Fruit fly (Drosophila melanogaster) whole organism, embryonic: ENCODE data around the gene CG34293.

Experiments
- Bdp1 ChIP-seq: fragments of 200-800 bp; sonication (Bioruptor generic); optimal IDR thresholded peaks from 3 replicates; lab custom pipeline; 2016; ENCODE audit warnings: missing biosample characterization, missing genetic modification characterization
- Bgb ChIP-seq: fragments of 200-800 bp; sonication (Bioruptor generic); IDR thresholded peaks from 2 replicates; pipeline ENCODE4 v1.3.6; 2022; ENCODE audit warnings: missing biosample characterization, missing genetic modification characterization; ENCODE audit not compliant: partially characterized antibody
- CG10431 ChIP-seq: fragments of 200-800 bp; sonication (Bioruptor generic); optimal IDR thresholded peaks from 3 replicates; lab custom pipeline; 2018; ENCODE audit warnings: missing biosample characterization, mild to moderate bottlenecking, missing genetic modification characterization
- CG11247 ChIP-seq: fragments of 200-800 bp; sonication (Bioruptor generic); IDR thresholded peaks from 2 replicates; pipeline ENCODE4 v1.3.6; 2022; ENCODE audit warnings: missing biosample characterization, missing genetic modification characterization
- CG14014 ChIP-seq: fragments of 200-800 bp; sonication (Bioruptor generic); IDR thresholded peaks from 2 replicates; pipeline ENCODE4 v1.3.6; 2022; ENCODE audit warnings: missing biosample characterization, missing genetic modification characterization
- CG15479 ChIP-seq: fragments of 200-800 bp; sonication (Bioruptor generic); optimal IDR thresholded peaks from 3 replicates; lab custom pipeline; 2019; ENCODE audit warnings: missing biosample characterization, mild to moderate bottlenecking, missing genetic modification characterization, moderate library complexity
- CG15514 ChIP-seq: fragments of 200-800 bp; sonication (Bioruptor generic); optimal IDR thresholded peaks from 3 replicates; lab custom pipeline; 2017; ENCODE audit warnings: missing biosample characterization, missing genetic modification characterization, mild to moderate bottlenecking, moderate library complexity, missing genetic modification reagents
- CG1792 ChIP-seq: fragments of 200-800 bp; sonication (Bioruptor generic); optimal IDR thresholded peaks from 2 replicates; lab custom pipeline; 2016; ENCODE audit warnings: missing biosample characterization, missing genetic modification characterization
- CG1832 ChIP-seq: fragments of 200-800 bp; sonication (Bioruptor generic); optimal IDR thresholded peaks from 2 replicates; lab custom pipeline; 2017; ENCODE audit warnings: missing biosample characterization, mild to moderate bottlenecking, missing genetic modification characterization, inconsistent platforms
- CG2199 ChIP-seq: fragments of 200-800 bp; sonication (Bioruptor generic); IDR thresholded peaks from 3 replicates; pipeline ENCODE4 v1.3.6; 2022; ENCODE audit warnings: missing biosample characterization, missing genetic modification characterization
- CG30403 ChIP-seq: fragments of 200-800 bp; sonication (Bioruptor generic); optimal IDR thresholded peaks from 3 replicates; lab custom pipeline; 2016; ENCODE audit warnings: missing biosample characterization, missing genetic modification characterization
- CG4360 ChIP-seq: fragments of 200-800 bp; sonication (Bioruptor generic); IDR thresholded peaks from 2 replicates; pipeline ENCODE4 v1.3.6; 2022; ENCODE audit warnings: missing biosample characterization, missing genetic modification characterization
- CG6854 ChIP-seq: fragments of 200-800 bp; sonication (Bioruptor generic); optimal IDR thresholded peaks from 3 replicates; lab custom pipeline; 2017; ENCODE audit warnings: missing biosample characterization, mild to moderate bottlenecking, missing genetic modification characterization
- CG7556 ChIP-seq: fragments of 200-800 bp; sonication (Bioruptor generic); optimal IDR thresholded peaks from 2 replicates; lab custom pipeline; 2017; ENCODE audit warnings: missing biosample characterization, mild to moderate bottlenecking, missing genetic modification characterization
- CG8089 ChIP-seq: fragments of 200-800 bp; sonication (Bioruptor generic); optimal IDR thresholded peaks from 3 replicates; lab custom pipeline; 2016; ENCODE audit warnings: missing biosample characterization, missing genetic modification characterization
- CHES-1-like ChIP-seq: fragments of 200-800 bp; sonication (Bioruptor generic); optimal IDR thresholded peaks from 2 replicates; lab custom pipeline; 2016; ENCODE audit warnings: missing biosample characterization, missing genetic modification characterization
- Deaf1 ChIP-seq: fragments of 200-800 bp; optimal IDR thresholded peaks from 3 replicates; lab custom pipeline; 2019; ENCODE audit warnings: missing biosample characterization, mild to moderate bottlenecking, missing genetic modification characterization, moderate library complexity
- Dip3 ChIP-seq: fragments of 200-800 bp; sonication (Bioruptor generic); optimal IDR thresholded peaks from 3 replicates; lab custom pipeline; 2016; ENCODE audit warnings: missing biosample characterization, missing genetic modification characterization
- Elba2 ChIP-seq: fragments of 200-800 bp; sonication (Bioruptor generic); optimal IDR thresholded peaks from 3 replicates; lab custom pipeline; 2016; ENCODE audit warnings: missing biosample characterization, missing genetic modification characterization
- Med ChIP-seq: fragments of 200-800 bp; sonication (Bioruptor generic); peaks from one replicate; lab custom pipeline; 2016; ENCODE audit warnings: missing biosample characterization, missing genetic modification characterization, mild to moderate bottlenecking, inconsistent platforms, moderate library complexity
- Meics ChIP-seq: fragments of 200-800 bp; sonication (Bioruptor generic); optimal IDR thresholded peaks from 2 replicates; lab custom pipeline; 2017; ENCODE audit warnings: missing biosample characterization, mild to moderate bottlenecking, missing genetic modification characterization
- NC2β ChIP-seq: fragments of 200-800 bp; sonication (Bioruptor generic); optimal IDR thresholded peaks from 2 replicates; lab custom pipeline; 2016; ENCODE audit warnings: missing biosample characterization, missing genetic modification characterization
- Scr ChIP-seq: fragments of 200-800 bp; sonication (Bioruptor generic); IDR thresholded peaks from 2 replicates; pipeline ENCODE4 v1.3.6; 2022; ENCODE audit warnings: missing biosample characterization, missing genetic modification characterization; ENCODE audit not compliant: partially characterized antibody
- Sox102F ChIP-seq: fragments of 200-800 bp; sonication (Bioruptor generic); optimal IDR thresholded peaks from 2 replicates; lab custom pipeline; 2018; ENCODE audit warnings: missing biosample characterization, mild to moderate bottlenecking, missing genetic modification characterization, moderate library complexity
- Trl ChIP-seq, 3 experiments: fragments of >200 bp in 2 of 3; fragments of 200-800 bp in 1 of 3; sonication (Bioruptor generic) in 1 of 3; optimal IDR thresholded peaks; 2 replicates in 1 of 3; 3 replicates in 2 of 3; lab custom pipeline; 2016 to 2017; ENCODE audit warnings: missing biosample characterization in 1 of 3, missing genetic modification characterization in 1 of 3
- abd-A ChIP-seq: fragments of 200-800 bp; sonication (Bioruptor generic); optimal IDR thresholded peaks from 3 replicates; lab custom pipeline; 2019; ENCODE audit warnings: missing biosample characterization, mild to moderate bottlenecking, missing genetic modification characterization, moderate library complexity
- cg ChIP-seq: fragments of 200-800 bp; sonication (Bioruptor generic); optimal IDR thresholded peaks from 3 replicates; lab custom pipeline; 2019; ENCODE audit warnings: missing biosample characterization, mild to moderate bottlenecking, missing genetic modification characterization, moderate library complexity
- crp ChIP-seq, 2 experiments: fragments of 200-800 bp; sonication (Bioruptor generic); optimal IDR thresholded peaks; 2 replicates in 1 of 2; 3 replicates in 1 of 2; lab custom pipeline; 2017; ENCODE audit warnings: missing biosample characterization in 2 of 2, missing genetic modification characterization in 2 of 2, mild to moderate bottlenecking in 1 of 2, moderate library complexity in 1 of 2
- disco-r ChIP-seq: fragments of 200-800 bp; sonication (Bioruptor generic); optimal IDR thresholded peaks from 2 replicates; lab custom pipeline; 2016; ENCODE audit warnings: missing biosample characterization, missing genetic modification characterization
- dmrt11E ChIP-seq: fragments of 200-800 bp; sonication (Bioruptor generic); optimal IDR thresholded peaks from 3 replicates; lab custom pipeline; 2018; ENCODE audit warnings: missing biosample characterization, mild to moderate bottlenecking, missing genetic modification characterization, moderate library complexity
- exex ChIP-seq: fragments of 200-800 bp; sonication (Bioruptor generic); optimal IDR thresholded peaks from 4 replicates; lab custom pipeline; 2018; ENCODE audit warnings: missing biosample characterization, mild to moderate bottlenecking, missing genetic modification characterization, moderate library complexity
- ftz-f1 ChIP-seq: fragments of 200-800 bp; sonication (Bioruptor generic); optimal IDR thresholded peaks from 2 replicates; lab custom pipeline; 2016; ENCODE audit warnings: missing biosample characterization, missing genetic modification characterization
- grn ChIP-seq: fragments of 200-800 bp; sonication (Bioruptor generic); optimal IDR thresholded peaks from 3 replicates; lab custom pipeline; 2017; ENCODE audit warnings: missing biosample characterization, missing genetic modification characterization
- hbn ChIP-seq: fragments of 200-800 bp; sonication (Bioruptor generic); IDR thresholded peaks from 2 replicates; pipeline ENCODE4 v1.3.6; 2022; ENCODE audit warnings: missing biosample characterization, missing genetic modification characterization; ENCODE audit not compliant: partially characterized antibody
- insv ChIP-seq, 2 experiments: fragments of 200-800 bp; sonication (Bioruptor generic); optimal IDR thresholded peaks; 3 replicates each; lab custom pipeline; 2016 to 2018; ENCODE audit warnings: missing biosample characterization in 2 of 2, missing genetic modification characterization in 2 of 2
- luna ChIP-seq: fragments of 200-800 bp; sonication (Bioruptor generic); optimal IDR thresholded peaks from 2 replicates; lab custom pipeline; 2016; ENCODE audit warnings: missing biosample characterization, missing genetic modification characterization
- mirr ChIP-seq: fragments of 200-800 bp; sonication (Bioruptor generic); optimal IDR thresholded peaks from 3 replicates; lab custom pipeline; 2018; ENCODE audit warnings: missing biosample characterization, mild to moderate bottlenecking, missing genetic modification characterization
- nom ChIP-seq: fragments of 200-800 bp; sonication (Bioruptor generic); optimal IDR thresholded peaks from 2 replicates; lab custom pipeline; 2017; ENCODE audit warnings: missing biosample characterization, missing genetic modification characterization, mild to moderate bottlenecking, moderate library complexity, missing genetic modification reagents
- phol ChIP-seq: fragments of 200-800 bp; sonication (Bioruptor generic); optimal IDR thresholded peaks from 3 replicates; lab custom pipeline; 2018; ENCODE audit warnings: missing biosample characterization, mild to moderate bottlenecking, missing genetic modification characterization, moderate library complexity
- repo ChIP-seq: fragments of 200-800 bp; sonication (Bioruptor generic); optimal IDR thresholded peaks from 2 replicates; lab custom pipeline; 2016; ENCODE audit warnings: missing biosample characterization, missing genetic modification characterization
- scrt ChIP-seq: fragments of 200-800 bp; sonication (Bioruptor generic); optimal IDR thresholded peaks from 2 replicates; lab custom pipeline; 2018; ENCODE audit warnings: missing biosample characterization, mild to moderate bottlenecking, missing genetic modification characterization, moderate library complexity
- sima ChIP-seq: fragments of 200-800 bp; sonication (Bioruptor generic); optimal IDR thresholded peaks from 2 replicates; lab custom pipeline; 2016; ENCODE audit warnings: missing biosample characterization, missing genetic modification characterization
- sna ChIP-seq: fragments of 200-800 bp; sonication (Bioruptor generic); IDR thresholded peaks from 2 replicates; pipeline ENCODE4 v1.3.6; 2022; ENCODE audit warnings: missing biosample characterization, missing genetic modification characterization; ENCODE audit not compliant: partially characterized antibody
- stwl ChIP-seq: fragments of 200-800 bp; sonication (Bioruptor generic); optimal IDR thresholded peaks from 3 replicates; lab custom pipeline; 2018; ENCODE audit warnings: missing biosample characterization, mild to moderate bottlenecking, missing genetic modification characterization, moderate library complexity

The CG34293 gene

DNA sequence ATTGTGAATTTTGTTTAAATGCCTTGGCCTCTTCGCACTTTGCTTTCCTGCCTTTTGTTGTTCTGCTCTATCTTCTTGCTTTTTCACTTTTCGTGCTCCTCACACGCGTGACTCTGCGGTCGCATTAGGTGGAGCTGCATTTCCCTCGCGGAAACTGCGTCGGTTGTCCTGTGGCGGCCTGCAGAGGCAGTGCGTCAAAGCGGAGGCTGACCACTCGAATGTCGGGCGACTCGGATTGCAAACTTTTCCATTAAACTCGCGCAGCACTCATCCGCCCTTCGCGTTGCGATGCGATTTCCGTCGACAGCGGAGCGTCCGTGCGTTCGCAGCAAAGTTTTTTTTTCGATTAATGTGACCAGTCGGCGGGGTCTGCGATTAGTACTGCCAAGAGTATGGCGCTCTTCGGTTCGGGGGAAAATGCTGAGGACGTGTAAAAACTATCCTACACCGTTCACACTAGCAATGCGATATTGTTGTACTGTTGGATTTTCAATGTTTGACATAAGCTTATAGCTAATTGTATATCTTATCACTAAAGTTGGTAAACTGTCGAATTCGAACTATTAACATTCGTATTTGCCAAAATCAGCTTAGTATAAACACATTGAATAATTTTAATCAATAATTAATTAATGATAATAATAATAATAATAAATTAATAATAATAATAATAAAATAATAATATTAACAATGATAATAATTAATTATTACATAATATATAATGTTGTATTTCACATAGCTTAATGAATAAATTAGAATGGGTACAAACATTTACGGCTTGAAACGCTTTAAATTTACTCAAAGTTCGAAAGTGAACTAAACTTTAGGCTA, 14.5 kb downstream of the CG34293 start, which contains the start of gene CG6051 (continued):
- peak; percentile 58 for TF ChIP-seq CG10431 (GFP tag; lab: Kevin White, UChicago)
- peak; percentile 74 for TF ChIP-seq nom
- TF ChIP-seq Deaf1 (tag; lab: Kevin White, UChicago): no peak
- TF ChIP-seq CG15514 (GFP tag; lab: Kevin White, UChicago): peak; percentile 48
- TF ChIP-seq CG11247 (GFP tag; lab: Robert Waterston, UW): no peak

DNA sequence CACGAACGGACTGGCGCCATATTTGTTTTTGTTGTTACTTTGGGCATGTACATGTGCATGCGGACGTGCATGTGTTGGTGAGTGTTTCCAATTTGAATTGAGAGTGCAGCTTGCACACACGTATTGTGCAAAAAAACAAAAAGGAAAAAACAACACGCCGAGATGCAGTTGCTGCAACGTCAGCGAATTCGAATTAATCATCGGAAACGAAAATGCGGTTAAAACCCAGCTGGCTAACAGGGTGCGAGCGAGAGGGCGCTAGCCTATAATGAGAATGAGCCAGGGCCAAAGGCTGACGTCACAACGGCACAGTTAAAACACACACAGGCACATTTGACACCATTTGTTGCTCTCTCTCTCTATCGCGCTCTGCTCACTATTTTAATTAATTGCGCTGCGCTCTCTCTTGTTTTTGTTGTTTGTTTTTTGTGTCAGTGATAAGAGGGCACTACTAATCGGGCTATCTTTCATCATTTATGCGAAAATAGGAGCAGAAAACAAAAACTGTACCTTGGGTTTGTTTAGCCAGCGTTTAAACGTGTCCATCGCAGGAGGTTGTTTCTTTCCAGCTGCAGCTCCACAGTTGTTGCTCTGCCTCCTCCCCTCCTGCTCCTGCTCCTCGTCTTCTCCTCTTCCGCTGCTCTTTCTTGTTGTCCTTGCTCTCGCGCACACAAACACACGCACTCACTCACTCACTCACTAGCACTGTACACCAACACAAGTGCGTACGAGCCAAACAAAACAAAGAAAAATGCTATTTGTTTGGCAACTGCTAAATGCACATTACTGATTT, 15.3 kb downstream of the CG34293 start:
- TF ChIP-seq CG8089: no peak
- TF ChIP-seq mirr (GFP tag; lab: Kevin White, UChicago): peak; percentile 65
- TF ChIP-seq CG1832: peak; percentile 53
- TF ChIP-seq crp (GFP tag; optimal IDR thresholded peaks at IDR 0.05; lab: Kevin White, UChicago): peak in 1 of 2 experiments; percentile 6
- TF ChIP-seq Sox102F: no peak
- TF ChIP-seq disco-r: no peak
- TF ChIP-seq CHES-1-like: no peak
- peak; percentile 17 for TF ChIP-seq grn
- no peak for TF ChIP-seq Dip3 (GFP tag; lab: Kevin White, UChicago)
- no peak for TF ChIP-seq Scr (GFP tag; lab: Robert Waterston, UW)
- TF ChIP-seq phol (tag; lab: Kevin White, UChicago): peak; percentile 58
- TF ChIP-seq CG30403: no peak
- TF ChIP-seq Elba2 (GFP tag; lab: Kevin White, UChicago): peak; percentile 65
- TF ChIP-seq CG2199 (GFP tag; lab: Robert Waterston, UW): no peak
- no peak for TF ChIP-seq sima (GFP tag; lab: Kevin White, UChicago)
- no peak for TF ChIP-seq sna (GFP tag; lab: Robert Waterston, UW)
- no peak for TF ChIP-seq CG7556
- peak; percentile 68 for TF ChIP-seq ftz-f1 (GFP tag; lab: Kevin White, UChicago)
- TF ChIP-seq stwl: no peak
- no peak for TF ChIP-seq repo (GFP tag; lab: Kevin White, UChicago)
- no peak for TF ChIP-seq CG10431 (GFP tag; lab: Kevin White, UChicago)
- no peak for TF ChIP-seq dmrt11E
- TF ChIP-seq Trl (optimal IDR thresholded peaks at IDR 0.05; lab: Kevin White, UChicago): peak; percentile 73 to 93
- no peak for TF ChIP-seq Trl (GFP tag; optimal IDR thresholded peaks at IDR 0.05; lab: Kevin White, UChicago)
- no peak for TF ChIP-seq CG4360 (GFP tag; lab: Robert Waterston, UW)
- peak; percentile 61 for TF ChIP-seq Med (GFP tag; lab: Kevin White, UChicago)
- TF ChIP-seq CG15479 (GFP tag; lab: Kevin White, UChicago): peak; percentile 68
- no peak for TF ChIP-seq CG14014 (GFP tag; lab: Robert Waterston, UW)
- peak; percentile 71 for TF ChIP-seq exex (tag; lab: Kevin White, UChicago)
- TF ChIP-seq Bgb: no peak
- peak in 1 of 2 experiments; percentile 72 for TF ChIP-seq insv (GFP tag; optimal IDR thresholded peaks at IDR 0.05; lab: Kevin White, UChicago)
- no peak for TF ChIP-seq luna
- TF ChIP-seq Meics (GFP tag; lab: Kevin White, UChicago): no peak
- no peak for TF ChIP-seq CG1792 (GFP tag; lab: Kevin White, UChicago)
- no peak for TF ChIP-seq Bdp1
- TF ChIP-seq abd-A (tag; lab: Kevin White, UChicago): peak; percentile 63
- TF ChIP-seq hbn (GFP tag; lab: Robert Waterston, UW): no peak
- peak; percentile 68 for TF ChIP-seq cg (GFP tag; lab: Kevin White, UChicago)
- no peak for TF ChIP-seq NC2β (GFP tag; lab: Kevin White, UChicago)
- no peak for TF ChIP-seq CG6854 (GFP tag; lab: Kevin White, UChicago)
- peak; percentile 41 for TF ChIP-seq scrt
